Fruit fly (Drosophila melanogaster) whole organism, embryonic: ENCODE measurements around the gene Alp13.

Experiments
- Atf6 ChIP-seq: fragments of 200-800 bp; sonication (Bioruptor generic); IDR thresholded peaks from 2 replicates; pipeline ENCODE4 v1.3.6; 2022; ENCODE audit warnings: missing biosample characterization, missing genetic modification characterization
- Bdp1 ChIP-seq: fragments of 200-800 bp; sonication (Bioruptor generic); optimal IDR thresholded peaks from 3 replicates; lab custom pipeline; 2016; ENCODE audit warnings: missing biosample characterization, missing genetic modification characterization
- CG11398 ChIP-seq: fragments of 200-800 bp; sonication (Bioruptor generic); optimal IDR thresholded peaks from 2 replicates; lab custom pipeline; 2016; ENCODE audit warnings: missing biosample characterization, missing genetic modification characterization
- CG11456 ChIP-seq: fragments of 200-800 bp; sonication (Bioruptor generic); IDR thresholded peaks from 3 replicates; pipeline ENCODE4 v1.3.6; 2022; ENCODE audit warnings: missing biosample characterization, missing genetic modification characterization
- CG15073 ChIP-seq: fragments of 200-800 bp; sonication (Bioruptor generic); optimal IDR thresholded peaks from 2 replicates; lab custom pipeline; 2016; ENCODE audit warnings: missing biosample characterization, missing genetic modification characterization
- CG15601 ChIP-seq: fragments of 200-800 bp; sonication (Bioruptor generic); optimal IDR thresholded peaks from 3 replicates; lab custom pipeline; 2019; ENCODE audit warnings: missing biosample characterization, mild to moderate bottlenecking, missing genetic modification characterization, moderate library complexity
- CG17385 ChIP-seq: fragments of 200-800 bp; sonication (Bioruptor generic); optimal IDR thresholded peaks from 3 replicates; lab custom pipeline; 2018; ENCODE audit warnings: missing biosample characterization, mild to moderate bottlenecking, missing genetic modification characterization
- CG1832 ChIP-seq: fragments of 200-800 bp; sonication (Bioruptor generic); optimal IDR thresholded peaks from 2 replicates; lab custom pipeline; 2017; ENCODE audit warnings: missing biosample characterization, mild to moderate bottlenecking, missing genetic modification characterization, inconsistent platforms
- CG18619 ChIP-seq: fragments of 200-800 bp; sonication (Bioruptor generic); optimal IDR thresholded peaks from 3 replicates; lab custom pipeline; 2017; ENCODE audit warnings: missing biosample characterization, mild to moderate bottlenecking, missing genetic modification characterization
- CG32767 ChIP-seq: fragments of 200-800 bp; sonication (Bioruptor generic); IDR thresholded peaks from 2 replicates; pipeline ENCODE4 v1.3.6; 2022; ENCODE audit warnings: missing biosample characterization, missing genetic modification characterization
- CG4328 ChIP-seq: fragments of 200-800 bp; sonication (Bioruptor generic); optimal IDR thresholded peaks from 3 replicates; lab custom pipeline; 2017; ENCODE audit warnings: missing biosample characterization, missing genetic modification reagents, missing genetic modification characterization
- CG5953 ChIP-seq: fragments of 200-800 bp; sonication (Bioruptor generic); IDR thresholded peaks from 2 replicates; pipeline ENCODE4 v1.3.6; 2022; ENCODE audit warnings: missing biosample characterization, missing genetic modification characterization
- CG6683 ChIP-seq: fragments of 200-800 bp; sonication (Bioruptor generic); optimal IDR thresholded peaks from 2 replicates; lab custom pipeline; 2017; ENCODE audit warnings: missing biosample characterization, mild to moderate bottlenecking, missing genetic modification characterization, missing genetic modification reagents
- CG7372 ChIP-seq: fragments of 200-800 bp; sonication (Bioruptor generic); IDR thresholded peaks from 2 replicates; pipeline ENCODE4 v1.3.6; 2022; ENCODE audit warnings: missing biosample characterization, missing genetic modification characterization
- CG7839 ChIP-seq: fragments of 200-800 bp; sonication (Bioruptor generic); optimal IDR thresholded peaks from 3 replicates; lab custom pipeline; 2018; ENCODE audit warnings: missing biosample characterization, mild to moderate bottlenecking, missing genetic modification characterization, moderate library complexity
- CG7928 ChIP-seq: fragments of 200-800 bp; sonication (Bioruptor generic); optimal IDR thresholded peaks from 2 replicates; lab custom pipeline; 2017; ENCODE audit warnings: missing biosample characterization, mild to moderate bottlenecking, missing genetic modification characterization
- CG9817 ChIP-seq: fragments of 200-800 bp; sonication (Bioruptor generic); optimal IDR thresholded peaks from 2 replicates; lab custom pipeline; 2018; ENCODE audit warnings: missing biosample characterization, mild to moderate bottlenecking, missing genetic modification characterization, moderate library complexity
- Camta ChIP-seq: fragments of 200-800 bp; sonication (Bioruptor generic); optimal IDR thresholded peaks from 2 replicates; lab custom pipeline; 2016; ENCODE audit warnings: missing biosample characterization, missing genetic modification characterization
- Fer3 ChIP-seq: fragments of 200-800 bp; sonication (Bioruptor generic); optimal IDR thresholded peaks from 2 replicates; lab custom pipeline; 2018; ENCODE audit warnings: missing biosample characterization, mild to moderate bottlenecking, missing genetic modification characterization, moderate library complexity
- Hmr ChIP-seq: fragments of 200-800 bp; sonication (Bioruptor generic); optimal IDR thresholded peaks from 3 replicates; lab custom pipeline; 2017; ENCODE audit warnings: mild to moderate bottlenecking, missing biosample characterization, missing genetic modification reagents, missing genetic modification characterization
- MBD-R2 ChIP-seq: fragments of 200-800 bp; sonication (Bioruptor generic); IDR thresholded peaks from 2 replicates; pipeline ENCODE4 v1.3.6; 2022; ENCODE audit warnings: missing biosample characterization, missing genetic modification characterization
- Mrtf ChIP-seq: fragments of 200-800 bp; sonication (Bioruptor generic); IDR thresholded peaks from 3 replicates; pipeline ENCODE4 v1.3.6; 2022; ENCODE audit warnings: missing biosample characterization, missing genetic modification characterization
- NFAT ChIP-seq: fragments of 200-800 bp; sonication (Bioruptor generic); IDR thresholded peaks from 2 replicates; pipeline ENCODE4 v1.3.6; 2022; ENCODE audit warnings: missing biosample characterization, missing genetic modification characterization
- Poxn ChIP-seq: fragments of 200-800 bp; sonication (Bioruptor generic); IDR thresholded peaks from 2 replicates; pipeline ENCODE4 v1.3.6; 2022; ENCODE audit warnings: missing biosample characterization, missing genetic modification characterization
- Ptx1 ChIP-seq: fragments of 200-800 bp; sonication (Bioruptor generic); IDR thresholded peaks from 2 replicates; pipeline ENCODE4 v1.3.6; 2022; ENCODE audit warnings: missing biosample characterization, missing genetic modification characterization
- Scr ChIP-seq: fragments of 200-800 bp; sonication (Bioruptor generic); IDR thresholded peaks from 2 replicates; pipeline ENCODE4 v1.3.6; 2022; ENCODE audit warnings: missing biosample characterization, missing genetic modification characterization; ENCODE audit not compliant: partially characterized antibody
- TFAM ChIP-seq: fragments of 200-800 bp; sonication (Bioruptor generic); optimal IDR thresholded peaks from 2 replicates; lab custom pipeline; 2017; ENCODE audit warnings: missing biosample characterization, missing genetic modification characterization, inconsistent platforms
- Xrp1 ChIP-seq: fragments of 200-800 bp; sonication (Bioruptor generic); IDR thresholded peaks from 2 replicates; pipeline ENCODE4 v1.3.6; 2022; ENCODE audit warnings: missing biosample characterization, missing genetic modification characterization
- ato ChIP-seq: fragments of 200-800 bp; sonication (Bioruptor generic); IDR thresholded peaks from 2 replicates; pipeline ENCODE4 v1.3.6; 2022; ENCODE audit warnings: missing biosample characterization, missing genetic modification characterization; ENCODE audit not compliant: partially characterized antibody
- bowl ChIP-seq: fragments of 200-800 bp; sonication (Bioruptor generic); IDR thresholded peaks from 2 replicates; pipeline ENCODE4 v1.3.6; 2022; ENCODE audit warnings: missing biosample characterization, missing genetic modification characterization
- cas ChIP-seq: fragments of 200-800 bp; sonication (Bioruptor generic); IDR thresholded peaks from 2 replicates; pipeline ENCODE4 v1.3.6; 2022; ENCODE audit warnings: missing biosample characterization, missing genetic modification characterization
- chn ChIP-seq: fragments of 200-800 bp; sonication (Bioruptor generic); optimal IDR thresholded peaks from 2 replicates; lab custom pipeline; 2016; ENCODE audit warnings: missing biosample characterization, missing genetic modification characterization
- crp ChIP-seq, 2 experiments: fragments of 200-800 bp; sonication (Bioruptor generic); optimal IDR thresholded peaks; 2 replicates in 1 of 2; 3 replicates in 1 of 2; lab custom pipeline; 2017; ENCODE audit warnings: missing biosample characterization in 2 of 2, missing genetic modification characterization in 2 of 2, mild to moderate bottlenecking in 1 of 2, moderate library complexity in 1 of 2
- dan ChIP-seq: fragments of 200-800 bp; sonication (Bioruptor generic); IDR thresholded peaks from 2 replicates; pipeline ENCODE4 v1.3.6; 2022; ENCODE audit warnings: missing biosample characterization, missing genetic modification characterization
- eyg ChIP-seq: fragments of 200-800 bp; sonication (Bioruptor generic); optimal IDR thresholded peaks from 3 replicates; lab custom pipeline; 2016; ENCODE audit warnings: missing biosample characterization, missing genetic modification characterization
- fd102C ChIP-seq: fragments of 200-800 bp; sonication (Bioruptor generic); optimal IDR thresholded peaks from 2 replicates; lab custom pipeline; 2018; ENCODE audit warnings: missing biosample characterization, mild to moderate bottlenecking, missing genetic modification characterization, moderate library complexity
- fd3F ChIP-seq: fragments of 200-800 bp; sonication (Bioruptor generic); optimal IDR thresholded peaks from 2 replicates; lab custom pipeline; 2018; ENCODE audit warnings: missing biosample characterization, mild to moderate bottlenecking, missing genetic modification characterization, moderate library complexity
- fd96Cb ChIP-seq: fragments of 200-800 bp; sonication (Bioruptor generic); optimal IDR thresholded peaks from 2 replicates; lab custom pipeline; 2018; ENCODE audit warnings: missing biosample characterization, mild to moderate bottlenecking, missing genetic modification characterization, moderate library complexity
- fru ChIP-seq: fragments of >200 bp; optimal IDR thresholded peaks from 2 replicates; lab custom pipeline; 2017
- ftz-f1 ChIP-seq: fragments of 200-800 bp; sonication (Bioruptor generic); optimal IDR thresholded peaks from 2 replicates; lab custom pipeline; 2016; ENCODE audit warnings: missing biosample characterization, missing genetic modification characterization
- hbn ChIP-seq: fragments of 200-800 bp; sonication (Bioruptor generic); IDR thresholded peaks from 2 replicates; pipeline ENCODE4 v1.3.6; 2022; ENCODE audit warnings: missing biosample characterization, missing genetic modification characterization; ENCODE audit not compliant: partially characterized antibody
- mam ChIP-seq: fragments of 200-800 bp; sonication (Bioruptor generic); optimal IDR thresholded peaks from 3 replicates; lab custom pipeline; 2016; ENCODE audit warnings: missing biosample characterization, missing genetic modification characterization
- odd ChIP-seq: fragments of 200-800 bp; sonication (Bioruptor generic); optimal IDR thresholded peaks from 2 replicates; lab custom pipeline; 2017; ENCODE audit warnings: missing biosample characterization, mild to moderate bottlenecking, missing genetic modification characterization
- org-1 ChIP-seq: fragments of 200-800 bp; sonication (Bioruptor generic); optimal IDR thresholded peaks from 2 replicates; lab custom pipeline; 2017; ENCODE audit warnings: missing biosample characterization, missing genetic modification characterization
- pfk ChIP-seq: fragments of 200-800 bp; sonication (Bioruptor generic); optimal IDR thresholded peaks from 2 replicates; lab custom pipeline; 2018; ENCODE audit warnings: missing biosample characterization, mild to moderate bottlenecking, missing genetic modification characterization, moderate library complexity
- pho ChIP-seq: fragments of 200-800 bp; sonication (Bioruptor generic); optimal IDR thresholded peaks from 2 replicates; lab custom pipeline; 2016; ENCODE audit warnings: missing biosample characterization, missing genetic modification characterization
- prd ChIP-seq, 3 experiments: fragments of >200 bp in 2 of 3; fragments of 200-800 bp in 1 of 3; sonication (Bioruptor generic) in 1 of 3; optimal IDR thresholded peaks in 2 of 3; IDR thresholded peaks in 1 of 3; 2 replicates in 2 of 3; 3 replicates in 1 of 3; pipeline versions ENCODE4 v1.3.6 to Lab custom; 2017 to 2022; ENCODE audit warnings: missing biosample characterization in 1 of 3, missing genetic modification characterization in 1 of 3
- sc ChIP-seq, 3 experiments: fragments of >200 bp in 2 of 3; fragments of 200-800 bp in 1 of 3; sonication (Bioruptor generic) in 1 of 3; optimal IDR thresholded peaks; 2 replicates in 2 of 3; 3 replicates in 1 of 3; lab custom pipeline; 2017; ENCODE audit warnings: mild to moderate bottlenecking in 1 of 3, missing biosample characterization in 1 of 3, missing genetic modification characterization in 1 of 3, missing genetic modification reagents in 1 of 3
- sens-2 ChIP-seq: fragments of 200-800 bp; sonication (Bioruptor generic); IDR thresholded peaks from 2 replicates; pipeline ENCODE4 v1.3.6; 2022; ENCODE audit warnings: missing biosample characterization, missing genetic modification characterization
- vfl ChIP-seq: fragments of 200-800 bp; sonication (Bioruptor generic); optimal IDR thresholded peaks from 2 replicates; lab custom pipeline; 2016; ENCODE audit warnings: missing biosample characterization, missing genetic modification characterization

Gene Alp13

DNA sequence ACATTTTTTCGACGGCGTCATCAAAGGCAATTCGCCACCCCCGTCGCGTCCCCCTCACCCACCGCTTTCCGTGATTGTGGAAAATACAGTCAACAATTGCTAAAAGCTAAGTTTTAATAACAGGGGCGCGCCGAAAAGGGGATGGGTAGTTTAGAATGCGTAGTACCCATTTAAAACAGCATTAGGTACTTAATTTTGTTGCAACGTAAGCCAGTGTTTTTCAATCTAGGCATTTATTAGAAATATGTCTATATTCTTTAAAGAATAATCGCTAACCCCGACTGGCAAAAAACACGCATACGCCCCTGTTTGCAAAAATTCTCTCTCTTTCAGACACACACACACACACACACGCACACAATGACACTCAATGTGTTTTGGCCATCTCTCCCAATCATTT is 9.7 kb upstream of the Alp13 start (continued):
- TF ChIP-seq ato (GFP tag; lab: Robert Waterston, UW) (no peak), bowl (GFP tag; lab: Robert Waterston, UW) (no peak), sens-2 (GFP tag; lab: Robert Waterston, UW) (no peak), Atf6 (peak; percentile 70), CG6683 (GFP tag; lab: Kevin White, UChicago) (no peak), Bdp1 (GFP tag; lab: Kevin White, UChicago) (no peak), CG9817 (tag; lab: Kevin White, UChicago) (peak; percentile 53), CG7372 (GFP tag; lab: Robert Waterston, UW) (no peak), pfk (GFP tag; lab: Kevin White, UChicago) (no peak), Xrp1 (GFP tag; lab: Robert Waterston, UW) (peak; percentile 19; the same call in 1 of the 2 replicates), ftz-f1 (GFP tag; lab: Kevin White, UChicago) (no peak), odd (GFP tag; lab: Kevin White, UChicago) (no peak), chn (no peak), Poxn (GFP tag; lab: Robert Waterston, UW) (no peak), MBD-R2 (GFP tag; lab: Robert Waterston, UW) (peak; percentile 38; the same call in 1 of the 2 replicates), CG7928 (GFP tag; lab: Kevin White, UChicago) (peak; percentile 28), CG11398 (GFP tag; lab: Kevin White, UChicago) (no peak), Fer3 (tag; lab: Kevin White, UChicago) (peak; percentile 68), CG11456 (peak; percentile 57; the same call in 1 of the 3 replicates), Scr (GFP tag; lab: Robert Waterston, UW) (no peak), CG5953 (no peak), fd96Cb (tag; lab: Kevin White, UChicago) (no peak), org-1 (GFP tag; lab: Kevin White, UChicago) (peak; percentile 39), vfl (peak; percentile 26), prd (optimal IDR thresholded peaks at IDR 0.05; lab: Kevin White, UChicago) (no peak), prd (GFP tag; IDR thresholded peaks at IDR 0.05; lab: Robert Waterston, UW) (peak; percentile 66), CG4328 (no peak), CG17385 (GFP tag; lab: Kevin White, UChicago) (no peak), CG15601 (tag; lab: Kevin White, UChicago) (no peak), Mrtf (0 out of 3 replicates have a peak, but pooled peaks have one; percentile 40), CG7839 (tag; lab: Kevin White, UChicago) (peak; percentile 61), CG1832 (GFP tag; lab: Kevin White, UChicago) (no peak), eyg (GFP tag; lab: Kevin White, UChicago) (peak; percentile 9), sc (optimal IDR thresholded peaks at IDR 0.05; lab: Kevin White, UChicago) (no peak), sc (GFP tag; optimal IDR thresholded peaks at IDR 0.05; lab: Kevin White, UChicago) (no peak), CG15073 (GFP tag; lab: Kevin White, UChicago) (no peak), pho (GFP tag; lab: Kevin White, UChicago) (peak; percentile 70), NFAT (peak; percentile 77), CG32767 (GFP tag; lab: Robert Waterston, UW) (no peak), Ptx1 (peak; percentile 50), dan (GFP tag; lab: Robert Waterston, UW) (no peak), mam (peak; percentile 70), fru (lab: Kevin White, UChicago) (no peak), Hmr (peak; percentile 79), fd3F (GFP tag; lab: Kevin White, UChicago) (peak; percentile 31), TFAM (no peak), cas (GFP tag; lab: Robert Waterston, UW) (no peak), CG18619 (GFP tag; lab: Kevin White, UChicago) (peak; percentile 56), crp (GFP tag; optimal IDR thresholded peaks at IDR 0.05; lab: Kevin White, UChicago) (no peak), hbn (GFP tag; lab: Robert Waterston, UW) (no peak), Camta (no peak), fd102C (GFP tag; lab: Kevin White, UChicago) (no peak)
